Worm (Caenorhabditis elegans) whole organism, L1 larva: ENCODE results near the gene T06D8.10.

Experiments
- C04F5.9 ChIP-seq: sonication (generic microtip); optimal IDR thresholded peaks from 2 replicates; lab custom pipeline; 2016; ENCODE audit warnings: missing genetic modification characterization, missing compliant biosample characterization
- F16B12.6 ChIP-seq: fragments of 150-350 bp; optimal IDR thresholded peaks from 2 replicates; lab custom pipeline; 2014; ENCODE audit warnings: missing biosample characterization, missing genetic modification characterization
- Y116A8C.19 ChIP-seq: sonication (generic microtip); optimal IDR thresholded peaks from 2 replicates; lab custom pipeline; 2016; ENCODE audit warnings: missing compliant biosample characterization, missing genetic modification characterization, borderline replicate concordance
- aly-2 ChIP-seq: fragments of 150-350 bp; optimal IDR thresholded peaks from 2 replicates; lab custom pipeline; 2014; ENCODE audit warnings: missing biosample characterization, missing genetic modification characterization
- ama-1 ChIP-seq: fragments of 150-350 bp; optimal IDR thresholded peaks from 2 replicates; lab custom pipeline; 2014
- blmp-1 ChIP-seq: fragments of 150-350 bp; optimal IDR thresholded peaks from 2 replicates; lab custom pipeline; 2014; ENCODE audit warnings: missing biosample characterization, missing genetic modification characterization
- ceh-82 ChIP-seq, 3 experiments: fragments of 150-350 bp in 1 of 3; sonication (generic microtip) in 2 of 3; optimal IDR thresholded peaks; 2 replicates each; lab custom pipeline; 2014 to 2017; ENCODE audit warnings: missing biosample characterization in 3 of 3, missing genetic modification characterization in 3 of 3
- ceh-88 ChIP-seq: fragments of 200-800 bp; sonication (Bioruptor generic); IDR thresholded peaks from 2 replicates; pipeline ENCODE4 v1.3.6; 2022; ENCODE audit warnings: missing genetic modification characterization, missing compliant biosample characterization
- ceh-90 ChIP-seq: sonication (generic microtip); optimal IDR thresholded peaks from 2 replicates; lab custom pipeline; 2016; ENCODE audit warnings: missing genetic modification characterization, missing compliant biosample characterization
- ces-1 ChIP-seq: fragments of 150-350 bp; optimal IDR thresholded peaks from 2 replicates; lab custom pipeline; 2014; ENCODE audit warnings: missing biosample characterization, missing genetic modification reagents, missing genetic modification characterization
- dpl-1 ChIP-seq, 3 experiments: fragments of 150-350 bp in 2 of 3; sonication (generic microtip) in 1 of 3; optimal IDR thresholded peaks; 2 replicates each; lab custom pipeline; 2014 to 2017; ENCODE audit warnings: missing biosample characterization in 3 of 3, missing genetic modification characterization in 3 of 3, missing genetic modification reagents in 3 of 3
- efl-3 ChIP-seq: fragments of 200-800 bp; sonication (Bioruptor generic); optimal IDR thresholded peaks from 2 replicates; lab custom pipeline; 2018; ENCODE audit warnings: mild to moderate bottlenecking, missing genetic modification characterization, missing compliant biosample characterization
- fkh-10 ChIP-seq: sonication (generic microtip); optimal IDR thresholded peaks from 2 replicates; lab custom pipeline; 2017; ENCODE audit warnings: missing biosample characterization, missing genetic modification reagents, missing genetic modification characterization
- fos-1 ChIP-seq: fragments of 150-350 bp; optimal IDR thresholded peaks from 2 replicates; lab custom pipeline; 2014; ENCODE audit warnings: missing biosample characterization, missing genetic modification characterization
- grh-1 ChIP-seq: fragments of 200-800 bp; sonication (Bioruptor generic); IDR thresholded peaks from 2 replicates; pipeline ENCODE4 v1.3.6; 2022; ENCODE audit warnings: missing genetic modification reagents, missing genetic modification characterization, missing compliant biosample characterization
- hlh-17 ChIP-seq: fragments of 200-800 bp; sonication (Bioruptor generic); optimal IDR thresholded peaks from 2 replicates; lab custom pipeline; 2018; ENCODE audit warnings: missing genetic modification characterization, mild to moderate bottlenecking, missing compliant biosample characterization, moderate library complexity, borderline replicate concordance
- hpl-2 ChIP-seq: fragments of 150-350 bp; optimal IDR thresholded peaks from 2 replicates; lab custom pipeline; 2014; ENCODE audit warnings: missing biosample characterization, missing genetic modification reagents, missing genetic modification characterization
- lin-14 ChIP-seq: fragments of 200-800 bp; sonication (Bioruptor generic); optimal IDR thresholded peaks from 2 replicates; lab custom pipeline; 2018; ENCODE audit warnings: mild to moderate bottlenecking, missing genetic modification characterization, moderate library complexity, missing compliant biosample characterization
- lin-15B ChIP-seq: fragments of 150-350 bp; sonication (generic microtip); optimal IDR thresholded peaks from 3 replicates; lab custom pipeline; 2014; ENCODE audit warnings: missing biosample characterization, missing genetic modification characterization
- lir-3 ChIP-seq: sonication (generic microtip); optimal IDR thresholded peaks from 2 replicates; lab custom pipeline; 2016; ENCODE audit warnings: mild to moderate bottlenecking, missing genetic modification characterization, moderate library complexity, missing compliant biosample characterization; ENCODE audit not compliant: poor library complexity
- nhr-11 ChIP-seq: fragments of 150-350 bp; optimal IDR thresholded peaks from 2 replicates; lab custom pipeline; 2014; ENCODE audit warnings: missing biosample characterization, missing genetic modification characterization
- nhr-12 ChIP-seq: sonication (generic microtip); optimal IDR thresholded peaks from 2 replicates; lab custom pipeline; 2017; ENCODE audit warnings: missing biosample characterization, missing genetic modification characterization
- nhr-20 ChIP-seq: sonication (generic microtip); optimal IDR thresholded peaks from 2 replicates; lab custom pipeline; 2016; ENCODE audit warnings: mild to moderate bottlenecking, missing genetic modification characterization, missing compliant biosample characterization
- nhr-237 ChIP-seq: fragments of 150-350 bp; optimal IDR thresholded peaks from 2 replicates; lab custom pipeline; 2014; ENCODE audit warnings: missing biosample characterization, missing genetic modification characterization
- nhr-28 ChIP-seq: fragments of 150-350 bp; optimal IDR thresholded peaks from 2 replicates; lab custom pipeline; 2014; ENCODE audit warnings: missing biosample characterization, missing genetic modification characterization
- nhr-71 ChIP-seq: sonication (generic microtip); optimal IDR thresholded peaks from 2 replicates; lab custom pipeline; 2016; ENCODE audit warnings: mild to moderate bottlenecking, missing genetic modification characterization, moderate library complexity, missing compliant biosample characterization
- nhr-90 ChIP-seq: sonication (generic microtip); optimal IDR thresholded peaks from 2 replicates; lab custom pipeline; 2016; ENCODE audit warnings: mild to moderate bottlenecking, missing genetic modification characterization, missing compliant biosample characterization; ENCODE audit not compliant: poor library complexity
- pag-3 ChIP-seq: sonication (generic microtip); optimal IDR thresholded peaks from 2 replicates; lab custom pipeline; 2017; ENCODE audit warnings: missing genetic modification characterization, mild to moderate bottlenecking, missing compliant biosample characterization, antibody characterized with exemption, borderline replicate concordance; ENCODE audit not compliant: insufficient read depth
- pax-3 ChIP-seq: fragments of 200-800 bp; sonication (Bioruptor generic); optimal IDR thresholded peaks from 2 replicates; lab custom pipeline; 2018; ENCODE audit warnings: mild to moderate bottlenecking, missing genetic modification characterization, moderate library complexity, missing compliant biosample characterization
- pqm-1 ChIP-seq: sonication (generic microtip); optimal IDR thresholded peaks from 3 replicates; lab custom pipeline; 2017; ENCODE audit warnings: missing biosample characterization, missing genetic modification characterization
- skn-1 ChIP-seq: fragments of 150-350 bp; optimal IDR thresholded peaks from 2 replicates; lab custom pipeline; 2014; ENCODE audit warnings: missing biosample characterization, missing genetic modification characterization
- snpc-4 ChIP-seq: fragments of 150-350 bp; optimal IDR thresholded peaks from 2 replicates; lab custom pipeline; 2014; ENCODE audit warnings: missing biosample characterization, missing genetic modification characterization
- snu-23 ChIP-seq: sonication (generic microtip); optimal IDR thresholded peaks from 2 replicates; lab custom pipeline; 2016; ENCODE audit warnings: missing genetic modification characterization, missing compliant biosample characterization
- sox-4 ChIP-seq: sonication (generic microtip); optimal IDR thresholded peaks from 2 replicates; lab custom pipeline; 2016; ENCODE audit warnings: missing genetic modification characterization, missing compliant biosample characterization
- sptf-1 ChIP-seq: fragments of 150-350 bp; optimal IDR thresholded peaks from 2 replicates; lab custom pipeline; 2014; ENCODE audit warnings: missing biosample characterization, missing genetic modification characterization
- tbx-2 ChIP-seq: sonication (generic microtip); optimal IDR thresholded peaks from 2 replicates; lab custom pipeline; 2016; ENCODE audit warnings: missing genetic modification characterization, missing compliant biosample characterization
- tlp-1 ChIP-seq: fragments of 150-350 bp; optimal IDR thresholded peaks from 2 replicates; lab custom pipeline; 2014; ENCODE audit warnings: missing biosample characterization, missing genetic modification characterization
- unc-130 ChIP-seq: fragments of 150-350 bp; optimal IDR thresholded peaks from 2 replicates; lab custom pipeline; 2017; ENCODE audit warnings: missing biosample characterization, missing genetic modification characterization, inconsistent platforms
- unc-30 ChIP-seq: sonication (generic microtip); optimal IDR thresholded peaks from 2 replicates; lab custom pipeline; 2017; ENCODE audit warnings: missing biosample characterization, missing genetic modification characterization
- unc-86 ChIP-seq: sonication (generic microtip); optimal IDR thresholded peaks from 2 replicates; lab custom pipeline; 2016; ENCODE audit warnings: missing genetic modification characterization, missing compliant biosample characterization
- unc-98 ChIP-seq: fragments of 200-800 bp; sonication (Bioruptor generic); IDR thresholded peaks from 2 replicates; pipeline ENCODE4 v1.3.6; 2022; ENCODE audit warnings: missing genetic modification characterization, missing compliant biosample characterization
- vab-15 ChIP-seq: sonication (generic microtip); optimal IDR thresholded peaks from 2 replicates; lab custom pipeline; 2017; ENCODE audit warnings: missing genotype, mild to moderate bottlenecking, missing genetic modification characterization, missing compliant biosample characterization
- xbp-1 ChIP-seq: sonication (generic microtip); optimal IDR thresholded peaks from 2 replicates; lab custom pipeline; 2016; ENCODE audit warnings: missing genetic modification characterization, missing compliant biosample characterization
- zag-1 ChIP-seq: fragments of 150-350 bp; optimal IDR thresholded peaks from 2 replicates; lab custom pipeline; 2014; ENCODE audit warnings: missing biosample characterization, missing genetic modification characterization
- ztf-11 ChIP-seq, 2 experiments: sonication (generic microtip); optimal IDR thresholded peaks; 2 replicates each; lab custom pipeline; 2016 to 2017; ENCODE audit warnings: missing genetic modification characterization in 2 of 2, missing biosample characterization in 1 of 2, missing compliant biosample characterization in 1 of 2

Gene T06D8.10

DNA sequence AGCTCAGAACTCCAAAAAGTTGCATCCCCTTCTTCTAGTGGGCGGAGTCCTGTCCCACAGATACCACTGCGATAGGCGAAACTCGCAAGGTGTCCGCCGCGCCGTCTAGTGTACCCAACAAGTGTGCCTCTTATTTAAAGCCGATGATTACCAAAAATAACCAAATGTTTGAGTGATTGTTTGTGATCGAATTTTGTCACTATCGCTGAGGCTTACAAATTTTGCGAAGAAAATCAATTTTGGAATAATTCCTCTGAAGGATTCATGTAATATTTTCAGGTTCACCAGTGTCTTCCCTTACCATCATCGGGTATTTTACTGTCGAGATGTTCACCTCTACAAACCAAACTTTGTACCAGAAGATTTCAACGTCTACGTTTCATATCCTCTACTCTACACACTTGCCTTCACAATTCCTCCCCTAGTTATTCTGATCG, 23.3 kb downstream of the T06D8.10 start (continued):
- TF ChIP-seq nhr-28 (tag; lab: Kevin White, UChicago) = no peak
- TF ChIP-seq nhr-12 (tag; lab: Kevin White, UChicago) = no peak
- peak; percentile 69 for TF ChIP-seq grh-1 (GFP tag; lab: Robert Waterston, UW)
- peak; percentile 77 for TF ChIP-seq nhr-20 (tag; lab: Kevin White, UChicago)
- no peak for TF ChIP-seq zag-1
- TF ChIP-seq sptf-1 (tag; lab: Kevin White, UChicago) = no peak
- no peak for TF ChIP-seq Y116A8C.19
- TF ChIP-seq nhr-11 (tag; lab: Kevin White, UChicago) = peak; percentile 16
- TF ChIP-seq nhr-237 (tag; lab: Kevin White, UChicago) = peak; percentile 23
- TF ChIP-seq ceh-90 (tag; lab: Kevin White, UChicago) = no peak
- TF ChIP-seq tbx-2 (tag; lab: Kevin White, UChicago) = peak; percentile 72
- TF ChIP-seq pax-3 = peak; percentile 20
- peak; percentile 81 for TF ChIP-seq lin-14
- no peak for TF ChIP-seq pag-3 (tag; lab: Kevin White, UChicago)
- peak; percentile 53 for TF ChIP-seq fkh-10 (GFP tag; lab: Kevin White, UChicago)
- TF ChIP-seq unc-130 = peak; percentile 22
- TF ChIP-seq tlp-1 (tag; lab: Kevin White, UChicago) = no peak
- TF ChIP-seq C04F5.9 (tag; lab: Kevin White, UChicago) = peak; percentile 39
- TF ChIP-seq fos-1 (tag; lab: Kevin White, UChicago) = peak; percentile 85
- no peak for TF ChIP-seq skn-1 (tag; lab: Kevin White, UChicago)
- TF ChIP-seq snu-23 (GFP tag; lab: Kevin White, UChicago) = peak; percentile 82
- peak; percentile 73 for TF ChIP-seq hpl-2
- no peak for TF ChIP-seq ztf-11 (tag; optimal IDR thresholded peaks at IDR 0.05; lab: Kevin White, UChicago)
- no peak for TF ChIP-seq lir-3 (tag; lab: Kevin White, UChicago)
- TF ChIP-seq ceh-88 (GFP tag; lab: Robert Waterston, UW) = 0 out of 2 replicates have a peak, but pooled peaks have one; percentile 26
- no peak for TF ChIP-seq pqm-1 (tag; lab: Kevin White, UChicago)
- peak; percentile 76 for TF ChIP-seq aly-2
- no peak for TF ChIP-seq unc-98 (GFP tag; lab: Robert Waterston, UW)
- TF ChIP-seq snpc-4 (tag; lab: Kevin White, UChicago) = peak; percentile 99
- TF ChIP-seq F16B12.6 (tag; lab: Kevin White, UChicago) = no peak
- no peak for TF ChIP-seq blmp-1 (tag; lab: Kevin White, UChicago)
- TF ChIP-seq unc-86 = peak; percentile 50
- no peak for TF ChIP-seq vab-15 (tag; lab: Kevin White, UChicago)
- peak; percentile 57 to 81 (median 72) for TF ChIP-seq ceh-82 (tag; optimal IDR thresholded peaks at IDR 0.05; lab: Kevin White, UChicago)
- TF ChIP-seq ama-1 (lab: Kevin White, UChicago) = peak; percentile 96
- TF ChIP-seq sox-4 (tag; lab: Kevin White, UChicago) = no peak
- TF ChIP-seq lin-15B (tag; lab: Kevin White, UChicago) = peak; percentile 36
- peak; percentile 72 for TF ChIP-seq xbp-1 (tag; lab: Kevin White, UChicago)
- no peak for TF ChIP-seq unc-30
- TF ChIP-seq dpl-1 (GFP tag; optimal IDR thresholded peaks at IDR 0.05; lab: Kevin White, UChicago) = peak; percentile 13 to 62 (median 54)
- peak; percentile 91 for TF ChIP-seq nhr-90 (tag; lab: Kevin White, UChicago)
- no peak for TF ChIP-seq hlh-17
- TF ChIP-seq efl-3 = no peak
- peak; percentile 88 for TF ChIP-seq nhr-71 (tag; lab: Kevin White, UChicago)
- no peak for TF ChIP-seq ces-1 (GFP tag; lab: Kevin White, UChicago)
